Worm (Caenorhabditis elegans): Measurements from ENCODE around the gene K08B5.1.
"Not testable (repeated sequence)": the region's sequence is repeated elsewhere in the genome, so short reads cannot be mapped to it uniquely, and the experiment has no call there.

Gene K08B5.1

DNA sequence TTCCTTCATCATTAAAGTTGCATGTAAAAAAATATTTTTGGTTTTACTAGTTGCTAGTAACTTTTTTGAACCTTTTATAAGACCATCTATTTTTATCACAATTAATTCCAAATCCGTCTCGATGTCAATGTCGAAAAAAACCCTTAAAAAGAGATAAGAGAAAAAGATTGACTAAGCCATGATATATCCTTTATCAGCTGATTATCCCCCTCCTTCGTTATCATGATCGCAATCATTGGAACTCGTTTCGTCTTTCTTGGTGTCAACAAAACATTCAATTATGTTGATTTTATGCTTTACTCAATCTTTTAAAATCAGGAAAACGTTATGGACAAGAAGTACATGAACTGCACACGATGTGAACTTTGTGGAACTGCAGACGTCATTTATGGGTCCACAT, at the start of gene K08B5.1:
Gene K08B5.1 (plus strand): TSS at position 318 of the 400 bp plus-strand sequence.
- TF ChIP-seq elt-4 (tag; optimal IDR thresholded peaks at IDR 0.05) (no peak), C38D4.7 (GFP tag; optimal IDR thresholded peaks at IDR 0.05) (no peak)

DNA sequence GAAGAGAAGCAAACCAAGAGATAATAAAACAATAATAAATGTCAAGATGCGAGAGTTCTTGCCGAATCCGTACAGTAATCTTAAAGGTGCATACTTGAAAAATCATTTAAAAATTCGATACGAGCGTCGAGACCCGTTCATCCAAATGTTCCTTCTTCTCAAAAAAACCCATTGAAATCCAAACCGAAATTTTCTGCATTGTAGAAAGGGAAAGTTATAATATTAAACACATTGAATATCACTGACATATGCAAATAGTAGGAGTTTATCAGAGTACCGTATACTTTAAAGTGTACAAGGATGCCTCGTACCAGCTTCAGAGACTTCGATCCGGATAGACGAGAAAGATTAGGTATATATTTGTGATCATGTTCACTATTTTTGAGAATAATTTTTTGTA, 43.0 kb upstream of the K08B5.1 start, which contains the start of gene T25D1.2:
Gene T25D1.2 (plus strand): TSS at position 301 of the 400 bp plus-strand sequence.
- TF ChIP-seq hlh-15 (tag; optimal IDR thresholded peaks at IDR 0.05); C38D4.7 (GFP tag; optimal IDR thresholded peaks at IDR 0.05); ceh-2 (tag; optimal IDR thresholded peaks at IDR 0.05): not testable (repeated sequence)

DNA sequence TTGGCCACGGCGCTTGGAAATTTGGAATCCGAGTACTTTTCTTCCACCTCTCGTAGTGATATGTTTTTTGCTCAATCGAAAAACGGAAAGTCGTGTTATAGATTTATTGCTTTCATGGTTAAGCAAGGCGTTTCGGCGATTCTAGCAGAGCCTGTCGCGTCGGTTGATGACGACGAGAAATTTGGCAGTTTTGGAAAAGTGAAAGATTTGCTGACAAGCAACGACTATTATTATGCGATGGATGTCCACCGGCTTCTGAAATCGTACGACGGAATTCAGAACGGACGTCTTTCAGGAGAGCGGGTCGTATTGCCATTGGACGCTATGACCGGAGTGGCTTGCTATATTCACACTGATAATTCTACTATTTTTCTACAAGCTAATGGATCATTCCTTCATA, 39.5 kb upstream of the K08B5.1 start:
- TF ChIP-seq fkh-10 (GFP tag; optimal IDR thresholded peaks at IDR 0.05) = no peak
- no peak for TF ChIP-seq ref-2 (tag; optimal IDR thresholded peaks at IDR 0.05)
- TF ChIP-seq ceh-9 (tag; optimal IDR thresholded peaks at IDR 0.05) = no peak
- no peak for TF ChIP-seq pat-9 (tag; optimal IDR thresholded peaks at IDR 0.05)
- no peak for TF ChIP-seq hlh-15 (tag; optimal IDR thresholded peaks at IDR 0.05)
- TF ChIP-seq pha-2 (tag; optimal IDR thresholded peaks at IDR 0.05) = no peak
- TF ChIP-seq ceh-30 (tag; optimal IDR thresholded peaks at IDR 0.05) = no peak

DNA sequence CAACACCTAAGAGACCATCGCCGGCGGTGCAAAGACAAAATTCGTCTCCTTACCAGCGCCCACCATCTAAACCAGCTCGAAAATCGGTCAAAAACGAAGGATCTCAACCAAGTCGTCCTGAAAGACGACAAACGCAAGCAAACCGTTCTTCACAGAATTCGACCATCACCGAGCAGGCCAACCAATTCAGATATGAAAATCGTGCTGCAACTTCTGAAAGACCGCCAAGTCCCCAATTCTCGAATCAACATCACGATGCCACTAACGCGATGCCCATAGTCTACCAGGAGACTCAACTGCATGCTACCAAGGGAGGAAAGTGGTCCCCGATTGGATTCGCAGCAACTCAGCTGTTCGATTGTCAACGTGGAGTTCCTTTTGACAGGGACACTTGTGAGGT, 38.7 kb upstream of the K08B5.1 start, which contains the start of gene T25D1.1:
Gene T25D1.1 (plus strand): TSS at position 301 of the 400 bp plus-strand sequence.
- TF ChIP-seq mec-3 (tag; optimal IDR thresholded peaks at IDR 0.05; ENCODE audit: borderline replicate concordance) = no peak
- TF ChIP-seq ceh-48 (tag; optimal IDR thresholded peaks at IDR 0.05) = no peak
- no peak for TF ChIP-seq fkh-10 (GFP tag; optimal IDR thresholded peaks at IDR 0.05)
- no peak for TF ChIP-seq ceh-2 (tag; optimal IDR thresholded peaks at IDR 0.05)
- no peak for TF ChIP-seq eyg-1 (tag; optimal IDR thresholded peaks at IDR 0.05)
- TF ChIP-seq tbx-2 (tag; optimal IDR thresholded peaks at IDR 0.05) = no peak
- TF ChIP-seq C08G9.2 (tag; optimal IDR thresholded peaks at IDR 0.05) = no peak
- no peak for TF ChIP-seq T23F11.4 (GFP tag; optimal IDR thresholded peaks at IDR 0.05)
- no peak for TF ChIP-seq pat-9 (tag; optimal IDR thresholded peaks at IDR 0.05)
- no peak for TF ChIP-seq rnt-1 (tag; optimal IDR thresholded peaks at IDR 0.05)
- TF ChIP-seq hlh-8 (tag; optimal IDR thresholded peaks at IDR 0.05) = no peak

DNA sequence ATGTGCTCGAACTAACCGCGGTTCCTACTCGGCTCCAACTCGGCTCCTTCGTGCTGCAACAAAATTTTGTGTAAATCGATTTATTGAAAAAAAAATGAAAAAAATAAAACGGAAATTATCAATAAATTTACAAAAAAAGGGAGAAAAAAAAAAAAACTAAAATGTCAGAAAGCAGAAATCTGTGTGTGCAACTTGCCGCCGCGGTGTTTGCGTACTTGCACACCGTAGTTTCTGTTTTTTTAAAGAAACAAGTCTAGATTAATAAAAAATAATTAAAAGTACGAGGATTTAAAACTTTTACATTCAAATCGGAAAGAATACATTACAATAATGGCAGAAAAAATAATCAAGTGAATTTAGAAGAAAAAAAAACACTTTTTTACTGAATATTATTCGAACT, 36.5 kb upstream of the K08B5.1 start:
- no peak for TF ChIP-seq nhr-232 (tag; optimal IDR thresholded peaks at IDR 0.05)
- no peak for TF ChIP-seq fax-1 (tag; optimal IDR thresholded peaks at IDR 0.05)
- TF ChIP-seq ceh-45 (GFP tag; IDR thresholded peaks at IDR 0.05) = no peak
- TF ChIP-seq hlh-15 (tag; optimal IDR thresholded peaks at IDR 0.05) = no peak
- TF ChIP-seq dve-1 (tag; optimal IDR thresholded peaks at IDR 0.05) = no peak

DNA sequence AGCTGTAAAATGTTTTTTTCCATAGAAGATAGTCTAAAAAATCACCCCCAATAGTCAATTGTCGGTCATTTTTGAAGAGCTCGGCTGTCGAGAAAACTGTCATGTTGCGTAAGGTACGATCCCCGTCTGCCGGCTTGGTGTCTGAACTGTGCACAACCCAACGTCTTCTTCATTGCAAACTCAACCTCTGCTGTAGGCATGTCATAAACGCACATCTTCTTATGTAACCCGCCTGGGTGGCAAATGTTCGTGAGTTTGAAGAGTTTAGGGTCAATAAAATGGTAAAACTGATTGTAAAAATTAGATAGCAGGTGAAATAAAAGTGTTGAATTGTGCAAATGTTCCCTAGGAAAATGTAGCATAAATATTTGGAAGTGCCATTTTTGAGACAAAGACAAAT, 33.9 kb upstream of the K08B5.1 start:
- TF ChIP-seq hlh-13 (GFP tag; optimal IDR thresholded peaks at IDR 0.05) (no peak), nhr-232 (tag; optimal IDR thresholded peaks at IDR 0.05) (no peak), sdc-2 (tag; optimal IDR thresholded peaks at IDR 0.05) (no peak), unc-42 (tag; optimal IDR thresholded peaks at IDR 0.05) (no peak), npax-4 (tag; optimal IDR thresholded peaks at IDR 0.05) (no peak), nfya-1 (tag; optimal IDR thresholded peaks at IDR 0.05) (no peak), ceh-30 (tag; optimal IDR thresholded peaks at IDR 0.05) (no peak), hlh-15 (tag; optimal IDR thresholded peaks at IDR 0.05) (no peak), odd-2 (tag; optimal IDR thresholded peaks at IDR 0.05) (no peak), tbx-2 (tag; optimal IDR thresholded peaks at IDR 0.05) (no peak), unc-55 (GFP tag; optimal IDR thresholded peaks at IDR 0.05) (no peak), K09A11.1 (tag; optimal IDR thresholded peaks at IDR 0.05; ENCODE audit: insufficient read depth) (no peak), rnt-1 (tag; optimal IDR thresholded peaks at IDR 0.05) (no peak), pha-4 (tag; optimal IDR thresholded peaks at IDR 0.05) (no peak), T23F11.4 (GFP tag; optimal IDR thresholded peaks at IDR 0.05) (no peak)

All from whole organism, late embryonic.